In genomic region chr3L:12530044-12530443, dm6 we compare ENCODE assay signal across 1 fruit fly cellular context.
TF ChIP-seq lines count a peak whose summit lies in the region.

TSS of gene nst (minus strand) at chr3L:12530171.

TF ChIP-seq in whole organism, embryonic, 481 proteins besides CTCF, POLR2A, EP300 and RAD21 (continued from another document and continues in another):
- no peak for TF ChIP-seq unc-4 (GFP tag; IDR thresholded peaks at IDR 0.05; lab: Robert Waterston, UW; ENCODE audit: partially characterized antibody)
- no peak for TF ChIP-seq CG6272 (GFP tag; IDR thresholded peaks at IDR 0.05; lab: Robert Waterston, UW)
- no peak for TF ChIP-seq CrebB (tag; optimal IDR thresholded peaks at IDR 0.05; lab: Kevin White, UChicago)
- TF ChIP-seq CG10462 (GFP tag; optimal IDR thresholded peaks at IDR 0.05; lab: Kevin White, UChicago), result no peak
- no peak for TF ChIP-seq repo (GFP tag; optimal IDR thresholded peaks at IDR 0.05; lab: Kevin White, UChicago)
- no peak for TF ChIP-seq klu (GFP tag; IDR thresholded peaks at IDR 0.05; lab: Robert Waterston, UW)
- TF ChIP-seq Xrp1 (GFP tag; IDR thresholded peaks at IDR 0.05; lab: Robert Waterston, UW), result no peak
- no peak for TF ChIP-seq CG14014 (GFP tag; IDR thresholded peaks at IDR 0.05; lab: Robert Waterston, UW)
- no peak for TF ChIP-seq Trl (optimal IDR thresholded peaks at IDR 0.05; lab: Kevin White, UChicago)
- TF ChIP-seq Trl (GFP tag; optimal IDR thresholded peaks at IDR 0.05; lab: Kevin White, UChicago), result no peak
- TF ChIP-seq Poxn (GFP tag; IDR thresholded peaks at IDR 0.05; lab: Robert Waterston, UW), result no peak
- TF ChIP-seq vfl (GFP tag; optimal IDR thresholded peaks at IDR 0.05; lab: Kevin White, UChicago), result no peak
- no peak for TF ChIP-seq mirr (GFP tag; optimal IDR thresholded peaks at IDR 0.05; lab: Kevin White, UChicago)
- TF ChIP-seq CG1792 (GFP tag; optimal IDR thresholded peaks at IDR 0.05; lab: Kevin White, UChicago), result no peak
- no peak for TF ChIP-seq CG33557 (GFP tag; optimal IDR thresholded peaks at IDR 0.05; lab: Kevin White, UChicago)
- TF ChIP-seq bsh (GFP tag; optimal IDR thresholded peaks at IDR 0.05; lab: Kevin White, UChicago), result no peak
- no peak for TF ChIP-seq CG16813 (GFP tag; IDR thresholded peaks at IDR 0.05; lab: Robert Waterston, UW; ENCODE audit: partially characterized antibody)
- no peak for TF ChIP-seq hkb (optimal IDR thresholded peaks at IDR 0.05; lab: Kevin White, UChicago)
- TF ChIP-seq hkb (GFP tag; IDR thresholded peaks at IDR 0.05; lab: Robert Waterston, UW), result no peak
- peak; percentile 80 for TF ChIP-seq gfzf (GFP tag; optimal IDR thresholded peaks at IDR 0.05; lab: Kevin White, UChicago)
- no peak for TF ChIP-seq Hey (tag; optimal IDR thresholded peaks at IDR 0.05; lab: Kevin White, UChicago)
- TF ChIP-seq CG4328 (GFP tag; optimal IDR thresholded peaks at IDR 0.05; lab: Kevin White, UChicago), result no peak
- TF ChIP-seq CG10431 (GFP tag; optimal IDR thresholded peaks at IDR 0.05; lab: Kevin White, UChicago), result no peak
- no peak for TF ChIP-seq CG4617 (GFP tag; optimal IDR thresholded peaks at IDR 0.05; lab: Kevin White, UChicago; ENCODE audit: borderline replicate concordance)
- TF ChIP-seq lilli (GFP tag; optimal IDR thresholded peaks at IDR 0.05; lab: Kevin White, UChicago), result no peak
- TF ChIP-seq Fer1 (GFP tag; optimal IDR thresholded peaks at IDR 0.05; lab: Kevin White, UChicago), result no peak
- no peak for TF ChIP-seq crol (GFP tag; IDR thresholded peaks at IDR 0.05; lab: Robert Waterston, UW)
- no peak for TF ChIP-seq pfk (GFP tag; optimal IDR thresholded peaks at IDR 0.05; lab: Kevin White, UChicago)
- no peak for TF ChIP-seq Side (GFP tag; optimal IDR thresholded peaks at IDR 0.05; lab: Kevin White, UChicago)
- no peak for TF ChIP-seq CG11085 (GFP tag; IDR thresholded peaks at IDR 0.05; lab: Robert Waterston, UW)
- no peak for TF ChIP-seq gsb (GFP tag; IDR thresholded peaks at IDR 0.05; lab: Robert Waterston, UW)
- TF ChIP-seq bab2 (GFP tag; optimal IDR thresholded peaks at IDR 0.05; lab: Kevin White, UChicago), result no peak
- no peak for TF ChIP-seq Gug (GFP tag; IDR thresholded peaks at IDR 0.05; lab: Robert Waterston, UW)
- no peak for TF ChIP-seq zfh2 (GFP tag; optimal IDR thresholded peaks at IDR 0.05; lab: Kevin White, UChicago)
- TF ChIP-seq CG1024 (GFP tag; IDR thresholded peaks at IDR 0.05; lab: Robert Waterston, UW), result no peak
- no peak for TF ChIP-seq Neu2 (GFP tag; optimal IDR thresholded peaks at IDR 0.05; lab: Kevin White, UChicago; ENCODE audit: borderline replicate concordance)
- TF ChIP-seq Dp (GFP tag; optimal IDR thresholded peaks at IDR 0.05; lab: Kevin White, UChicago), result peak; percentile 70
- no peak for TF ChIP-seq MESR4 (GFP tag; optimal IDR thresholded peaks at IDR 0.05; lab: Kevin White, UChicago)
- TF ChIP-seq CG12769 (tag; optimal IDR thresholded peaks at IDR 0.05; lab: Kevin White, UChicago), result no peak
- TF ChIP-seq Atf-2 (GFP tag; optimal IDR thresholded peaks at IDR 0.05; lab: Kevin White, UChicago), result no peak
- no peak for TF ChIP-seq gsb-n (tag; optimal IDR thresholded peaks at IDR 0.05; lab: Kevin White, UChicago)
- peak; percentile 34 for TF ChIP-seq CG17186 (GFP tag; optimal IDR thresholded peaks at IDR 0.05; lab: Kevin White, UChicago)
- TF ChIP-seq CG32767 (GFP tag; IDR thresholded peaks at IDR 0.05; lab: Robert Waterston, UW), result no peak
- TF ChIP-seq CG7786 (GFP tag; optimal IDR thresholded peaks at IDR 0.05; lab: Kevin White, UChicago), result no peak
- no peak for TF ChIP-seq HLH4C (GFP tag; IDR thresholded peaks at IDR 0.05; lab: Robert Waterston, UW; ENCODE audit: partially characterized antibody)
- no peak for TF ChIP-seq ems (GFP tag; optimal IDR thresholded peaks at IDR 0.05; lab: Kevin White, UChicago)
- no peak for TF ChIP-seq NFAT (GFP tag; IDR thresholded peaks at IDR 0.05; lab: Robert Waterston, UW)
- TF ChIP-seq unpg (GFP tag; optimal IDR thresholded peaks at IDR 0.05; lab: Kevin White, UChicago), result no peak
- TF ChIP-seq E2f1 (GFP tag; IDR thresholded peaks at IDR 0.05; lab: Robert Waterston, UW), result no peak
- peak; percentile 21 for TF ChIP-seq phol (tag; optimal IDR thresholded peaks at IDR 0.05; lab: Kevin White, UChicago)
- no peak for TF ChIP-seq CG17912 (GFP tag; optimal IDR thresholded peaks at IDR 0.05; lab: Kevin White, UChicago)
- peak; percentile 57 for TF ChIP-seq Myb (GFP tag; optimal IDR thresholded peaks at IDR 0.05; lab: Kevin White, UChicago)
- no peak for TF ChIP-seq ara (GFP tag; IDR thresholded peaks at IDR 0.05; lab: Robert Waterston, UW)
- TF ChIP-seq CG10147 (GFP tag; optimal IDR thresholded peaks at IDR 0.05; lab: Kevin White, UChicago), result no peak
- TF ChIP-seq Sin3A (optimal IDR thresholded peaks at IDR 0.05; lab: Kevin White, UChicago), result peak; percentile 9
- TF ChIP-seq CG7556 (GFP tag; optimal IDR thresholded peaks at IDR 0.05; lab: Kevin White, UChicago), result no peak
- TF ChIP-seq dm (GFP tag; optimal IDR thresholded peaks at IDR 0.05; lab: Kevin White, UChicago), result no peak
- no peak for TF ChIP-seq fd96Cb (tag; optimal IDR thresholded peaks at IDR 0.05; lab: Kevin White, UChicago)
- no peak for TF ChIP-seq Nf-YB (GFP tag; optimal IDR thresholded peaks at IDR 0.05; lab: Kevin White, UChicago)
- TF ChIP-seq CG4282 (GFP tag; optimal IDR thresholded peaks at IDR 0.05; lab: Kevin White, UChicago), result no peak
- no peak for TF ChIP-seq CG31441 (GFP tag; IDR thresholded peaks at IDR 0.05; lab: Robert Waterston, UW)
- no peak for TF ChIP-seq otp (GFP tag; IDR thresholded peaks at IDR 0.05; lab: Robert Waterston, UW)
- TF ChIP-seq BEAF-32 (GFP tag; optimal IDR thresholded peaks at IDR 0.05; lab: Kevin White, UChicago), result peak; percentile 24
- TF ChIP-seq CG6791 (GFP tag; IDR thresholded peaks at IDR 0.05; lab: Robert Waterston, UW; ENCODE audit: partially characterized antibody), result no peak
- TF ChIP-seq tup (GFP tag; optimal IDR thresholded peaks at IDR 0.05; lab: Kevin White, UChicago), result no peak
- no peak for TF ChIP-seq psq (GFP tag; optimal IDR thresholded peaks at IDR 0.05; lab: Kevin White, UChicago)
- no peak for TF ChIP-seq CG15696 (tag; optimal IDR thresholded peaks at IDR 0.05; lab: Kevin White, UChicago)
- no peak for TF ChIP-seq sug (tag; optimal IDR thresholded peaks at IDR 0.05; lab: Kevin White, UChicago)
- TF ChIP-seq Dll (GFP tag; IDR thresholded peaks at IDR 0.05; lab: Robert Waterston, UW; ENCODE audit: partially characterized antibody), result peak; percentile 28; the same call in 1 of the 4 replicates
- TF ChIP-seq CG10654 (GFP tag; optimal IDR thresholded peaks at IDR 0.05; lab: Kevin White, UChicago), result no peak
- TF ChIP-seq Aef1 (GFP tag; IDR thresholded peaks at IDR 0.05; lab: Robert Waterston, UW), result no peak
- no peak for TF ChIP-seq hbn (GFP tag; IDR thresholded peaks at IDR 0.05; lab: Robert Waterston, UW; ENCODE audit: partially characterized antibody)
- TF ChIP-seq Sox100B (GFP tag; optimal IDR thresholded peaks at IDR 0.05; lab: Kevin White, UChicago), result no peak
- no peak for TF ChIP-seq dimm (GFP tag; IDR thresholded peaks at IDR 0.05; lab: Robert Waterston, UW)
- no peak for TF ChIP-seq C15 (GFP tag; IDR thresholded peaks at IDR 0.05; lab: Robert Waterston, UW)
- no peak for TF ChIP-seq maf-S (GFP tag; optimal IDR thresholded peaks at IDR 0.05; lab: Kevin White, UChicago)
- no peak for TF ChIP-seq CG11398 (GFP tag; optimal IDR thresholded peaks at IDR 0.05; lab: Kevin White, UChicago)
- no peak for TF ChIP-seq CG15011 (GFP tag; optimal IDR thresholded peaks at IDR 0.05; lab: Kevin White, UChicago)
- no peak for TF ChIP-seq Mrtf (GFP tag; IDR thresholded peaks at IDR 0.05; lab: Robert Waterston, UW)
- TF ChIP-seq CG18262 (tag; optimal IDR thresholded peaks at IDR 0.05; lab: Kevin White, UChicago), result no peak
- no peak for TF ChIP-seq Dip3 (GFP tag; optimal IDR thresholded peaks at IDR 0.05; lab: Kevin White, UChicago)
- peak in 1 of 2 experiments; percentile 78 for TF ChIP-seq crp (GFP tag; optimal IDR thresholded peaks at IDR 0.05; lab: Kevin White, UChicago)
- TF ChIP-seq nmo (GFP tag; optimal IDR thresholded peaks at IDR 0.05; lab: Kevin White, UChicago), result peak; percentile 12
- peak; percentile 68 for TF ChIP-seq sens (GFP tag; lab: Kevin White, UChicago)
- TF ChIP-seq jing (GFP tag; optimal IDR thresholded peaks at IDR 0.05; lab: Kevin White, UChicago), result no peak
- no peak for TF ChIP-seq Atf6 (GFP tag; IDR thresholded peaks at IDR 0.05; lab: Robert Waterston, UW)
- TF ChIP-seq CG2712 (tag; optimal IDR thresholded peaks at IDR 0.05; lab: Kevin White, UChicago), result no peak
- TF ChIP-seq exex (tag; optimal IDR thresholded peaks at IDR 0.05; lab: Kevin White, UChicago), result no peak
- no peak for TF ChIP-seq hb (GFP tag; IDR thresholded peaks at IDR 0.05; lab: Robert Waterston, UW; ENCODE audit: partially characterized antibody)
- TF ChIP-seq salm (tag; optimal IDR thresholded peaks at IDR 0.05; lab: Kevin White, UChicago), result no peak
- TF ChIP-seq CG10565 (GFP tag; optimal IDR thresholded peaks at IDR 0.05; lab: Kevin White, UChicago), result no peak
- no peak for TF ChIP-seq dan (GFP tag; IDR thresholded peaks at IDR 0.05; lab: Robert Waterston, UW)
- TF ChIP-seq shn (GFP tag; optimal IDR thresholded peaks at IDR 0.05; lab: Kevin White, UChicago), result no peak
- TF ChIP-seq CG2116 (GFP tag; optimal IDR thresholded peaks at IDR 0.05; lab: Kevin White, UChicago), result peak; percentile 32
- no peak for TF ChIP-seq Doc2 (GFP tag; IDR thresholded peaks at IDR 0.05; lab: Robert Waterston, UW)
- TF ChIP-seq HmgD (GFP tag; optimal IDR thresholded peaks at IDR 0.05; lab: Kevin White, UChicago), result peak; percentile 23
- no peak for TF ChIP-seq CG1233 (GFP tag; optimal IDR thresholded peaks at IDR 0.05; lab: Kevin White, UChicago)
- peak; percentile 14 for TF ChIP-seq ERR (GFP tag; optimal IDR thresholded peaks at IDR 0.05; lab: Kevin White, UChicago)
- TF ChIP-seq vvl (GFP tag; IDR thresholded peaks at IDR 0.05; lab: Robert Waterston, UW), result no peak
- TF ChIP-seq Vsx1 (GFP tag; optimal IDR thresholded peaks at IDR 0.05; lab: Kevin White, UChicago), result no peak
- no peak for TF ChIP-seq CG12236 (GFP tag; optimal IDR thresholded peaks at IDR 0.05; lab: Kevin White, UChicago)
- TF ChIP-seq wek (GFP tag; optimal IDR thresholded peaks at IDR 0.05; lab: Kevin White, UChicago), result no peak
- no peak for TF ChIP-seq ham (GFP tag; IDR thresholded peaks at IDR 0.05; lab: Robert Waterston, UW)
- no peak for TF ChIP-seq CG10267 (tag; optimal IDR thresholded peaks at IDR 0.05; lab: Kevin White, UChicago)
- no peak for TF ChIP-seq HHEX (GFP tag; optimal IDR thresholded peaks at IDR 0.05; lab: Kevin White, UChicago)
- TF ChIP-seq chn (GFP tag; optimal IDR thresholded peaks at IDR 0.05; lab: Kevin White, UChicago), result no peak
- no peak for TF ChIP-seq CG42726 (GFP tag; IDR thresholded peaks at IDR 0.05; lab: Robert Waterston, UW; ENCODE audit: partially characterized antibody)
- no peak for TF ChIP-seq CG43689 (GFP tag; IDR thresholded peaks at IDR 0.05; lab: Robert Waterston, UW)
- TF ChIP-seq inv (GFP tag; IDR thresholded peaks at IDR 0.05; lab: Robert Waterston, UW; ENCODE audit: partially characterized antibody), result no peak
- no peak for TF ChIP-seq jumu (GFP tag; optimal IDR thresholded peaks at IDR 0.05; lab: Kevin White, UChicago)
- TF ChIP-seq lov (optimal IDR thresholded peaks at IDR 0.05; lab: Kevin White, UChicago), result no peak
- no peak for TF ChIP-seq lov (GFP tag; IDR thresholded peaks at IDR 0.05; lab: Robert Waterston, UW)
- TF ChIP-seq ash1 (GFP tag; optimal IDR thresholded peaks at IDR 0.05; lab: Kevin White, UChicago), result no peak
- TF ChIP-seq croc (GFP tag; conservative IDR thresholded peaks at IDR 0.05; lab: Robert Waterston, UW), result no peak
- TF ChIP-seq CG6654 (GFP tag; optimal IDR thresholded peaks at IDR 0.05; lab: Kevin White, UChicago), result no peak
- TF ChIP-seq Dfd (GFP tag; optimal IDR thresholded peaks at IDR 0.05; lab: Kevin White, UChicago), result no peak
- TF ChIP-seq gem (tag; optimal IDR thresholded peaks at IDR 0.05; lab: Kevin White, UChicago), result peak; percentile 15
- TF ChIP-seq CG1647 (GFP tag; optimal IDR thresholded peaks at IDR 0.05; lab: Kevin White, UChicago), result no peak
- TF ChIP-seq CG2875 (GFP tag; optimal IDR thresholded peaks at IDR 0.05; lab: Kevin White, UChicago), result no peak
- TF ChIP-seq CG3838 (GFP tag; optimal IDR thresholded peaks at IDR 0.05; lab: Kevin White, UChicago), result no peak
- TF ChIP-seq Xbp1 (GFP tag; optimal IDR thresholded peaks at IDR 0.05; lab: Kevin White, UChicago), result no peak
- peak; percentile 7 for TF ChIP-seq HmgZ (tag; optimal IDR thresholded peaks at IDR 0.05; lab: Kevin White, UChicago)
- no peak for TF ChIP-seq run (tag; optimal IDR thresholded peaks at IDR 0.05; lab: Kevin White, UChicago)
- TF ChIP-seq bcd (GFP tag; optimal IDR thresholded peaks at IDR 0.05; lab: Kevin White, UChicago), result no peak
- TF ChIP-seq Usf (GFP tag; optimal IDR thresholded peaks at IDR 0.05; lab: Kevin White, UChicago), result no peak
- no peak for TF ChIP-seq CG9215 (GFP tag; IDR thresholded peaks at IDR 0.05; lab: Robert Waterston, UW)
- TF ChIP-seq CG7372 (GFP tag; IDR thresholded peaks at IDR 0.05; lab: Robert Waterston, UW), result no peak
- TF ChIP-seq Dad (GFP tag; optimal IDR thresholded peaks at IDR 0.05; lab: Kevin White, UChicago), result no peak
- TF ChIP-seq H2.0 (GFP tag; IDR thresholded peaks at IDR 0.05; lab: Robert Waterston, UW), result no peak
- TF ChIP-seq CG10274 (GFP tag; optimal IDR thresholded peaks at IDR 0.05; lab: Kevin White, UChicago), result no peak
- no peak for TF ChIP-seq CG14667 (GFP tag; IDR thresholded peaks at IDR 0.05; lab: Robert Waterston, UW)
- TF ChIP-seq CG6254 (GFP tag; optimal IDR thresholded peaks at IDR 0.05; lab: Kevin White, UChicago), result peak; percentile 16
- TF ChIP-seq B-H2 (GFP tag; optimal IDR thresholded peaks at IDR 0.05; lab: Kevin White, UChicago), result no peak
- no peak for TF ChIP-seq CG7745 (tag; optimal IDR thresholded peaks at IDR 0.05; lab: Kevin White, UChicago)
- no peak for TF ChIP-seq CG30431 (GFP tag; optimal IDR thresholded peaks at IDR 0.05; lab: Kevin White, UChicago)
- TF ChIP-seq abd-A (tag; optimal IDR thresholded peaks at IDR 0.05; lab: Kevin White, UChicago), result no peak
- TF ChIP-seq MTF-1 (GFP tag; optimal IDR thresholded peaks at IDR 0.05; lab: Kevin White, UChicago; ENCODE audit: borderline replicate concordance), result no peak
- TF ChIP-seq danr (GFP tag; IDR thresholded peaks at IDR 0.05; lab: Robert Waterston, UW), result no peak
- no peak for TF ChIP-seq CG7963 (GFP tag; IDR thresholded peaks at IDR 0.05; lab: Robert Waterston, UW; ENCODE audit: partially characterized antibody)
- no peak for TF ChIP-seq CG15479 (GFP tag; optimal IDR thresholded peaks at IDR 0.05; lab: Kevin White, UChicago)
